Fruit fly (Drosophila melanogaster): Measurements from ENCODE around the gene CG44001.

DNA sequence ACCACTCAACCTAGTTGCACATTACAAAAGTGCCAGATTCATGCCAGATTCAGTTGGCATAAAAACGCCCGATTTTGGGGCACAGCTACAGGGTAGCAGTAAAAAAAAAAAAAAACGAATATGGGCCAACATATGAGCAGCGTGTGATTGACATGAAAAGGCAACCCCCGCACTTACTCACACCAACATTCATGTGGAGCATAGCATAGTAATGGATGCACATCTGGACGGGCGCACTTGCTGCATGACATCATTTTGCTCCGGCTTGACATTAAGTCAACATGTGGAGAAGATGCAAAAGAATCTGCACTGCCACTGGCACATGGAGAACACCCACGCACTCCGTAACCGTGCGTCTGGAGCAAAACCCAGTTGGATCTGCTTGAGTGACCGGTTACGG lies 20.5 kb upstream of the CG44001 start:
- TF ChIP-seq CG34367 (tag; optimal IDR thresholded peaks at IDR 0.05) (no peak), fd96Ca (GFP tag; IDR thresholded peaks at IDR 0.05) (no peak), CG13204 (GFP tag; optimal IDR thresholded peaks at IDR 0.05) (no peak), EcR (GFP tag; optimal IDR thresholded peaks at IDR 0.05) (no peak), Pif1B (GFP tag; optimal IDR thresholded peaks at IDR 0.05) (no peak), CG10348 (GFP tag; IDR thresholded peaks at IDR 0.05) (no peak), D1 (tag; optimal IDR thresholded peaks at IDR 0.05) (no peak), Snoo (tag; optimal IDR thresholded peaks at IDR 0.05) (no peak), CG9948 (tag; optimal IDR thresholded peaks at IDR 0.05) (no peak), Pif1A (GFP tag; optimal IDR thresholded peaks at IDR 0.05) (no peak), CG8301 (tag; optimal IDR thresholded peaks at IDR 0.05) (no peak), CG17806 (tag; optimal IDR thresholded peaks at IDR 0.05) (no peak)
